Worm (Caenorhabditis elegans) whole organism, L4 larva: ENCODE data around the gene K11D12.11.

Experiments used
- F26F4.8 ChIP-seq: fragments of 200-800 bp; sonication (Bioruptor generic); conservative IDR thresholded peaks from 2 replicates; pipeline ENCODE4 v1.3.6; 2022; ENCODE audit warnings: missing genetic modification characterization, missing compliant biosample characterization
- F37D6.2 ChIP-seq: sonication (generic microtip); optimal IDR thresholded peaks from 2 replicates; lab custom pipeline; 2016; ENCODE audit warnings: mild to moderate bottlenecking, missing genetic modification characterization, missing compliant biosample characterization
- Y48G9A.11 ChIP-seq: fragments of 200-800 bp; sonication (Bioruptor generic); IDR thresholded peaks from 2 replicates; pipeline ENCODE4 v1.3.6; 2022; ENCODE audit warnings: missing genetic modification reagents, missing genetic modification characterization, missing compliant biosample characterization
- ZK546.5 ChIP-seq, 2 experiments: sonication (generic microtip); optimal IDR thresholded peaks; 2 replicates each; lab custom pipeline; 2017; ENCODE audit warnings: missing biosample characterization in 2 of 2, missing genetic modification characterization in 2 of 2
- aly-2 ChIP-seq: sonication (generic microtip); optimal IDR thresholded peaks from 2 replicates; lab custom pipeline; 2018; ENCODE audit warnings: missing biosample characterization, missing genetic modification characterization
- ama-1 ChIP-seq: fragments of 150-350 bp; optimal IDR thresholded peaks from 2 replicates; lab custom pipeline; 2014; ENCODE audit warnings: inconsistent platforms, mixed read lengths
- ceh-28 ChIP-seq: fragments of 150-350 bp; optimal IDR thresholded peaks from 2 replicates; lab custom pipeline; 2014; ENCODE audit warnings: missing biosample characterization, missing genetic modification reagents, missing genetic modification characterization
- ceh-32 ChIP-seq: sonication (generic microtip); optimal IDR thresholded peaks from 2 replicates; lab custom pipeline; 2016; ENCODE audit warnings: mild to moderate bottlenecking, missing genetic modification characterization, missing compliant biosample characterization; ENCODE audit not compliant: poor library complexity
- ceh-44 ChIP-seq: fragments of 200-800 bp; sonication (Bioruptor generic); IDR thresholded peaks from 2 replicates; pipeline ENCODE4 v1.3.6; 2022; ENCODE audit warnings: missing genetic modification reagents, missing genetic modification characterization, missing compliant biosample characterization
- ces-1 ChIP-seq: fragments of 150-350 bp; sonication (generic microtip); optimal IDR thresholded peaks from 4 replicates; lab custom pipeline; 2014; ENCODE audit warnings: missing biosample characterization, missing genetic modification reagents, missing genetic modification characterization
- daf-16 ChIP-seq, 3 experiments: sonication (generic microtip); optimal IDR thresholded peaks; 2 replicates each; lab custom pipeline; 2016 to 2017; ENCODE audit warnings: missing genetic modification characterization in 3 of 3, missing genetic modification reagents in 3 of 3, mild to moderate bottlenecking in 2 of 3, missing compliant biosample characterization in 2 of 3, missing biosample characterization in 1 of 3, moderate library complexity in 1 of 3
- daf-8 ChIP-seq: fragments of 200-800 bp; sonication (Bioruptor generic); IDR thresholded peaks from 2 replicates; pipeline ENCODE4 v1.3.6; 2022; ENCODE audit warnings: missing genetic modification characterization, missing compliant biosample characterization
- dmd-6 ChIP-seq: fragments of 200-800 bp; sonication (Bioruptor generic); IDR thresholded peaks from 2 replicates; pipeline ENCODE4 v1.3.6; 2022; ENCODE audit warnings: missing genetic modification reagents, missing genetic modification characterization, missing compliant biosample characterization
- dmd-9 ChIP-seq: fragments of 200-800 bp; sonication (Bioruptor generic); IDR thresholded peaks from 2 replicates; pipeline ENCODE4 v1.3.6; 2022; ENCODE audit warnings: missing genetic modification reagents, missing genetic modification characterization, missing compliant biosample characterization
- dpl-1 ChIP-seq: fragments of 150-350 bp; optimal IDR thresholded peaks from 2 replicates; lab custom pipeline; 2014; ENCODE audit warnings: missing biosample characterization, missing genetic modification reagents, missing genetic modification characterization
- fkh-10 ChIP-seq: fragments of 150-350 bp; optimal IDR thresholded peaks from 2 replicates; lab custom pipeline; 2014; ENCODE audit warnings: missing biosample characterization, missing genetic modification reagents, missing genetic modification characterization
- gei-8 ChIP-seq: fragments of 200-800 bp; sonication (Bioruptor generic); optimal IDR thresholded peaks from 2 replicates; lab custom pipeline; 2018; ENCODE audit warnings: mild to moderate bottlenecking, missing genetic modification characterization, missing compliant biosample characterization
- hif-1 ChIP-seq, 2 experiments: sonication (generic microtip); optimal IDR thresholded peaks; 2 replicates each; lab custom pipeline; 2016 to 2017; ENCODE audit warnings: missing compliant biosample characterization in 2 of 2, missing genetic modification characterization in 2 of 2, missing genetic modification reagents in 2 of 2, missing genotype in 2 of 2, mild to moderate bottlenecking in 1 of 2
- hlh-11 ChIP-seq: fragments of 200-800 bp; sonication (Bioruptor generic); optimal IDR thresholded peaks from 2 replicates; lab custom pipeline; 2018; ENCODE audit warnings: mild to moderate bottlenecking, missing genetic modification characterization, missing compliant biosample characterization
- hlh-30 ChIP-seq: sonication (generic microtip); optimal IDR thresholded peaks from 2 replicates; lab custom pipeline; 2017; ENCODE audit warnings: antibody characterized with exemption, mild to moderate bottlenecking, missing genetic modification characterization, missing compliant biosample characterization; ENCODE audit not compliant: insufficient read depth
- hmg-1.1 ChIP-seq: fragments of 200-800 bp; sonication (Bioruptor generic); IDR thresholded peaks from 2 replicates; pipeline ENCODE4 v1.3.6; 2022; ENCODE audit warnings: missing genetic modification reagents, missing genetic modification characterization, missing compliant biosample characterization
- jun-1 ChIP-seq: fragments of 150-350 bp; optimal IDR thresholded peaks from 2 replicates; lab custom pipeline; 2014; ENCODE audit warnings: missing biosample characterization, missing genetic modification reagents, missing genetic modification characterization
- lim-7 ChIP-seq: fragments of 200-800 bp; sonication (Bioruptor generic); IDR thresholded peaks from 2 replicates; pipeline ENCODE4 v1.3.6; 2022; ENCODE audit warnings: missing genetic modification characterization, missing compliant biosample characterization
- lin-1 ChIP-seq: fragments of 200-800 bp; sonication (Bioruptor generic); IDR thresholded peaks from 2 replicates; pipeline ENCODE4 v1.3.6; 2022; ENCODE audit warnings: missing genetic modification reagents, missing genetic modification characterization, missing compliant biosample characterization
- lin-15B ChIP-seq: fragments of 150-350 bp; sonication (generic microtip); optimal IDR thresholded peaks from 3 replicates; lab custom pipeline; 2014; ENCODE audit warnings: missing biosample characterization, missing genetic modification characterization
- lin-29 ChIP-seq: fragments of 200-800 bp; sonication (Bioruptor generic); IDR thresholded peaks from 2 replicates; pipeline ENCODE4 v1.3.6; 2022; ENCODE audit warnings: missing genetic modification reagents, missing genetic modification characterization, missing compliant biosample characterization
- lsy-2 ChIP-seq, 2 experiments: fragments of 150-350 bp in 1 of 2; sonication (generic microtip) in 1 of 2; optimal IDR thresholded peaks; 2 replicates each; lab custom pipeline; 2014 to 2017; ENCODE audit warnings: missing biosample characterization in 2 of 2, missing genetic modification characterization in 2 of 2
- mdl-1 ChIP-seq, 2 experiments: fragments of 150-350 bp in 1 of 2; sonication (generic microtip) in 1 of 2; optimal IDR thresholded peaks; 2 replicates each; lab custom pipeline; 2014 to 2017; ENCODE audit warnings: missing biosample characterization in 2 of 2, missing genetic modification characterization in 2 of 2
- mxl-2 ChIP-seq: fragments of 200-800 bp; sonication (Bioruptor generic); conservative IDR thresholded peaks from 2 replicates; pipeline ENCODE4 v1.3.6; 2022; ENCODE audit warnings: missing genetic modification reagents, missing genetic modification characterization, missing compliant biosample characterization
- mxl-3 ChIP-seq: fragments of 200-800 bp; sonication (Bioruptor generic); optimal IDR thresholded peaks from 2 replicates; lab custom pipeline; 2018; ENCODE audit warnings: mild to moderate bottlenecking, missing genetic modification characterization, missing compliant biosample characterization
- nhr-102 ChIP-seq: sonication (generic microtip); optimal IDR thresholded peaks from 2 replicates; lab custom pipeline; 2016; ENCODE audit warnings: mild to moderate bottlenecking, missing genetic modification characterization, moderate library complexity, missing compliant biosample characterization
- nhr-11 ChIP-seq: fragments of 150-350 bp; optimal IDR thresholded peaks from 2 replicates; lab custom pipeline; 2014; ENCODE audit warnings: missing biosample characterization, missing genetic modification characterization
- nhr-28 ChIP-seq: fragments of 150-350 bp; optimal IDR thresholded peaks from 2 replicates; lab custom pipeline; 2014; ENCODE audit warnings: missing biosample characterization, missing genetic modification characterization
- nhr-41 ChIP-seq: fragments of 200-800 bp; sonication (Bioruptor generic); IDR thresholded peaks from 2 replicates; pipeline ENCODE4 v1.3.6; 2022; ENCODE audit warnings: missing genetic modification reagents, missing genetic modification characterization, missing compliant biosample characterization
- nhr-77 ChIP-seq: fragments of 150-350 bp; optimal IDR thresholded peaks from 2 replicates; lab custom pipeline; 2014; ENCODE audit warnings: missing biosample characterization, missing genetic modification characterization
- pha-4 ChIP-seq, 2 experiments: fragments of 150-350 bp in 1 of 2; fragments of 200-800 bp in 1 of 2; sonication (Bioruptor generic) in 1 of 2; IDR thresholded peaks in 1 of 2; optimal IDR thresholded peaks in 1 of 2; 2 replicates each; pipeline versions ENCODE4 v1.3.6 to Lab custom; 2014 to 2022; ENCODE audit warnings: missing genetic modification characterization in 2 of 2, missing genetic modification reagents in 2 of 2, missing biosample characterization in 1 of 2, missing compliant biosample characterization in 1 of 2
- php-3 ChIP-seq: fragments of 200-800 bp; sonication (Bioruptor generic); IDR thresholded peaks from 2 replicates; pipeline ENCODE4 v1.3.6; 2022; ENCODE audit warnings: missing genetic modification reagents, missing genetic modification characterization, missing compliant biosample characterization
- saeg-2 ChIP-seq: fragments of 200-800 bp; sonication (Bioruptor generic); IDR thresholded peaks from 2 replicates; pipeline ENCODE4 v1.3.6; 2022; ENCODE audit warnings: missing genetic modification reagents, missing genetic modification characterization, missing compliant biosample characterization
- set-16 ChIP-seq: fragments of 200-800 bp; sonication (Bioruptor generic); IDR thresholded peaks from 2 replicates; pipeline ENCODE4 v1.3.6; 2022; ENCODE audit warnings: missing genetic modification reagents, missing genetic modification characterization, missing compliant biosample characterization
- skn-1 ChIP-seq: fragments of 150-350 bp; optimal IDR thresholded peaks from 2 replicates; lab custom pipeline; 2014; ENCODE audit warnings: missing biosample characterization, missing genetic modification characterization
- snpc-4 ChIP-seq: fragments of 150-350 bp; optimal IDR thresholded peaks from 2 replicates; lab custom pipeline; 2014; ENCODE audit warnings: missing biosample characterization, missing genetic modification characterization
- spr-1 ChIP-seq: sonication (generic microtip); optimal IDR thresholded peaks from 2 replicates; lab custom pipeline; 2016; ENCODE audit warnings: mild to moderate bottlenecking, missing genetic modification characterization, missing compliant biosample characterization
- spr-3 ChIP-seq: fragments of 200-800 bp; sonication (Bioruptor generic); optimal IDR thresholded peaks from 2 replicates; lab custom pipeline; 2018; ENCODE audit warnings: mild to moderate bottlenecking, missing genetic modification characterization, missing compliant biosample characterization
- tag-97 ChIP-seq: fragments of 200-800 bp; sonication (Bioruptor generic); IDR thresholded peaks from 2 replicates; pipeline ENCODE4 v1.3.6; 2022; ENCODE audit warnings: missing genetic modification characterization, missing compliant biosample characterization
- unc-62 ChIP-seq, 3 experiments: fragments of 150-350 bp in 1 of 3; sonication (generic microtip); optimal IDR thresholded peaks in 2 of 3; peaks in 1 of 3; 1 replicate in 1 of 3; 2 replicates in 2 of 3; lab custom pipeline; 2014 to 2017; ENCODE audit warnings: missing biosample characterization in 3 of 3, missing genetic modification characterization in 3 of 3, missing genetic modification reagents in 3 of 3, missing genotype in 1 of 3
- zfp-3 ChIP-seq: fragments of 200-800 bp; sonication (Bioruptor generic); conservative IDR thresholded peaks from 2 replicates; pipeline ENCODE4 v1.3.6; 2022; ENCODE audit warnings: missing genetic modification reagents, missing genetic modification characterization, missing compliant biosample characterization
- zip-11 ChIP-seq: fragments of 200-800 bp; sonication (Bioruptor generic); IDR thresholded peaks from 2 replicates; pipeline ENCODE4 v1.3.6; 2022; ENCODE audit warnings: missing genetic modification characterization, missing compliant biosample characterization
- zip-2 ChIP-seq: fragments of 150-350 bp; optimal IDR thresholded peaks from 2 replicates; lab custom pipeline; 2014; ENCODE audit warnings: missing biosample characterization, missing genetic modification characterization

K11D12.11 gene

DNA sequence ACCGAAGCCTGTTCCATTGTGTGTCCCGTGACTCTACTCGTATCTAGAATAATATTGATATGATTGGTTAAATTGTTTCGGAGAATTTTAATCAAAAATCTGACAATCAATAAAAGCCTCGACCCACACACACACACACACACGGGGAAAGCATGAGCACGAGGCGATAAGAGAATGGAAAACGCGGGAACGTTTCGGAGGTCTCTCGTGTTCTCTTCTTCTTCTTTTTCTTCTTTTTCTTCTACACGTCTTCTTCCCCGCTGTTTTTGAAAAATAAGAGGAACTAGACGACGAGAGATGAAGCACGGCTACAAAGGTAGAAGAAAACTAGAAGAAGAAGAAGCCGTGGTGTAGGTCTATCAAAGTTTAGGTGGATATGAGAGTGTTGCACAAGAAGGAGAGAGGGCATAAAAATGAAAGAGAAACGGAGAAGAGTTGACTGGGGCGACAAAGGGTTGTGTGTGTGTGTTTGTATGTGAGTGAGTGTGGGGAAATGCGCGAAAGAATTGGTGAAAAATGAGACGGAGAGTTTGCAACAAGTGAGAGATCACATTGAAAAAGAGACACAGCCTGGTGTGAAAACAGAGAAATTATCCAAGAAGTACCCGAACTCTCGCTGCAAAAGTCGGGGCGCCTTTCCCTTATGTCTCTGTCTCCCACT, 25.5 kb upstream of the K11D12.11 start, which contains the start of gene mlk-1 (continued):
- TF ChIP-seq saeg-2 (GFP tag; lab: Robert Waterston, UW) (no peak), tag-97 (GFP tag; lab: Robert Waterston, UW) (no peak), lim-7 (GFP tag; lab: Robert Waterston, UW) (no peak), lin-15B (tag; lab: Kevin White, UChicago) (no peak), lin-29 (no peak), skn-1 (tag; lab: Kevin White, UChicago) (no peak), dpl-1 (GFP tag; lab: Kevin White, UChicago) (peak; percentile 15), nhr-102 (tag; lab: Kevin White, UChicago) (no peak), ama-1 (no peak), nhr-77 (tag; lab: Kevin White, UChicago) (peak; percentile 28), ceh-28 (tag; lab: Kevin White, UChicago) (no peak), nhr-41 (GFP tag; lab: Robert Waterston, UW) (no peak), unc-62 (GFP tag; optimal IDR thresholded peaks at IDR 0.05 in 1 of 2; lab: Kevin White, UChicago) (peak in 1 of 2 experiments; percentile 99), unc-62 (tag; optimal IDR thresholded peaks at IDR 0.05; lab: Kevin White, UChicago) (no peak), ceh-32 (tag; lab: Kevin White, UChicago) (no peak), ces-1 (GFP tag; lab: Kevin White, UChicago) (no peak), F26F4.8 (GFP tag; lab: Robert Waterston, UW) (no peak), ZK546.5 (tag; optimal IDR thresholded peaks at IDR 0.05; lab: Kevin White, UChicago) (no peak), fkh-10 (GFP tag; lab: Kevin White, UChicago) (peak; percentile 63), zip-2 (tag; lab: Kevin White, UChicago) (no peak), lsy-2 (tag; optimal IDR thresholded peaks at IDR 0.05; lab: Kevin White, UChicago) (peak; percentile 59 to 64), spr-3 (GFP tag; lab: Kevin White, UChicago) (no peak), nhr-28 (tag; lab: Kevin White, UChicago) (peak; percentile 88), gei-8 (GFP tag; lab: Kevin White, UChicago) (no peak), mxl-2 (no peak), hif-1 (tag; optimal IDR thresholded peaks at IDR 0.05; lab: Kevin White, UChicago) (peak in 1 of 2 experiments; percentile 64), hmg-1.1 (GFP tag; lab: Robert Waterston, UW) (peak; percentile 56; the same call in 1 of the 2 replicates), set-16 (peak; percentile 46; the same call in 1 of the 2 replicates), daf-8 (no peak), dmd-6 (GFP tag; lab: Robert Waterston, UW) (peak; percentile 70), jun-1 (tag; lab: Kevin White, UChicago) (no peak), F37D6.2 (tag; lab: Kevin White, UChicago) (peak; percentile 32), mxl-3 (GFP tag; lab: Kevin White, UChicago) (peak; percentile 41), snpc-4 (tag; lab: Kevin White, UChicago) (no peak), Y48G9A.11 (GFP tag; lab: Robert Waterston, UW) (no peak), ceh-44 (GFP tag; lab: Robert Waterston, UW) (no peak), spr-1 (peak; percentile 12), hlh-11 (tag; lab: Kevin White, UChicago) (peak; percentile 77), zfp-3 (no peak), mdl-1 (tag; optimal IDR thresholded peaks at IDR 0.05; lab: Kevin White, UChicago) (peak in 1 of 2 experiments; percentile 95), hlh-30 (tag; lab: Kevin White, UChicago) (peak; percentile 96), lin-1 (GFP tag; lab: Robert Waterston, UW) (0 out of 2 replicates have a peak, but pooled peaks have one; percentile 18), zip-11 (GFP tag; lab: Robert Waterston, UW) (no peak), aly-2 (tag; lab: Kevin White, UChicago) (no peak), pha-4 (GFP tag; IDR thresholded peaks at IDR 0.05; lab: Robert Waterston, UW) (no peak), pha-4 (tag; optimal IDR thresholded peaks at IDR 0.05; lab: Kevin White, UChicago) (no peak), php-3 (no peak), dmd-9 (GFP tag; lab: Robert Waterston, UW) (no peak), daf-16 (GFP tag; optimal IDR thresholded peaks at IDR 0.05; lab: Kevin White, UChicago) (no peak), daf-16 (tag; optimal IDR thresholded peaks at IDR 0.05; lab: Kevin White, UChicago) (peak; percentile 31), nhr-11 (tag; lab: Kevin White, UChicago) (peak; percentile 85)
